Worm (Caenorhabditis elegans) whole organism, late embryonic: ENCODE results near the gene C14E2.3.

Source experiments
- ahr-1 ChIP-seq: sonication (generic microtip); optimal IDR thresholded peaks from 2 replicates; lab custom pipeline; 2016; ENCODE audit warnings: missing genetic modification characterization, missing compliant biosample characterization
- ama-1 ChIP-seq: fragments of 150-350 bp; optimal IDR thresholded peaks from 2 replicates; lab custom pipeline; 2014
- dve-1 ChIP-seq: sonication (generic microtip); optimal IDR thresholded peaks from 2 replicates; lab custom pipeline; 2017; ENCODE audit warnings: antibody characterized with exemption, mild to moderate bottlenecking, missing genetic modification characterization, missing compliant biosample characterization
- elt-2 ChIP-seq: sonication (generic microtip); optimal IDR thresholded peaks from 2 replicates; lab custom pipeline; 2016; ENCODE audit warnings: missing genetic modification reagents, missing genetic modification characterization, missing compliant biosample characterization
- hlh-6 ChIP-seq: sonication (generic microtip); optimal IDR thresholded peaks from 2 replicates; lab custom pipeline; 2016; ENCODE audit warnings: missing genotype, missing genetic modification characterization, missing compliant biosample characterization
- lin-11 ChIP-seq: fragments of 200-800 bp; sonication (Bioruptor generic); optimal IDR thresholded peaks from 2 replicates; lab custom pipeline; 2018; ENCODE audit warnings: mild to moderate bottlenecking, missing genetic modification characterization, missing compliant biosample characterization
- nfya-1 ChIP-seq: sonication (generic microtip); optimal IDR thresholded peaks from 2 replicates; lab custom pipeline; 2017; ENCODE audit warnings: missing genetic modification characterization, mild to moderate bottlenecking, missing compliant biosample characterization, antibody characterized with exemption, moderate library complexity
- pag-3 ChIP-seq: sonication (generic microtip); optimal IDR thresholded peaks from 2 replicates; lab custom pipeline; 2016; ENCODE audit warnings: missing compliant biosample characterization, missing genetic modification characterization, borderline replicate concordance
- pqm-1 ChIP-seq: sonication (generic microtip); optimal IDR thresholded peaks from 2 replicates; lab custom pipeline; 2016; ENCODE audit warnings: missing genetic modification characterization, missing compliant biosample characterization
- rnt-1 ChIP-seq: sonication (generic microtip); optimal IDR thresholded peaks from 2 replicates; lab custom pipeline; 2016; ENCODE audit warnings: missing genetic modification characterization, missing compliant biosample characterization
- unc-55 ChIP-seq: sonication (generic microtip); optimal IDR thresholded peaks from 2 replicates; lab custom pipeline; 2017; ENCODE audit warnings: missing biosample characterization, missing genetic modification reagents, missing genetic modification characterization
- unc-86 ChIP-seq: sonication (generic microtip); optimal IDR thresholded peaks from 2 replicates; lab custom pipeline; 2016; ENCODE audit warnings: missing genetic modification characterization, missing compliant biosample characterization

ce11 chrX:1816106-1816505, 4.8 kb upstream of the C14E2.3 start, which contains the start of gene C14E2.7:
- TF ChIP-seq dve-1 = no peak
- no peak for TF ChIP-seq unc-86
- TF ChIP-seq nfya-1 (tag; lab: Kevin White, UChicago) = no peak
- TF ChIP-seq lin-11 (tag; lab: Kevin White, UChicago) = no peak
- TF ChIP-seq rnt-1 (tag; lab: Kevin White, UChicago) = no peak
- no peak for TF ChIP-seq pqm-1 (tag; lab: Kevin White, UChicago)
- TF ChIP-seq ahr-1 (tag; lab: Kevin White, UChicago) = no peak
- no peak for TF ChIP-seq hlh-6 (tag; lab: Kevin White, UChicago)
- TF ChIP-seq unc-55 (GFP tag; lab: Kevin White, UChicago) = no peak
- no peak for TF ChIP-seq elt-2 (tag; lab: Kevin White, UChicago)
- TF ChIP-seq ama-1 (lab: Kevin White, UChicago) = no peak
- no peak for TF ChIP-seq pag-3 (tag; lab: Kevin White, UChicago)
